Worm (Caenorhabditis elegans) whole organism, L4 larva: Measurements from ENCODE around the gene srt-19.
"Not testable (repeated sequence)": the region's sequence is repeated elsewhere in the genome, so short reads cannot be mapped to it uniquely, and the experiment has no call there.

Source experiments
- D1046.2 ChIP-seq: fragments of 200-800 bp; sonication (Bioruptor generic); IDR thresholded peaks from 2 replicates; pipeline ENCODE4 v1.3.6; 2022; ENCODE audit warnings: missing genetic modification characterization, missing compliant biosample characterization
- F10B5.3 ChIP-seq: sonication (generic microtip); optimal IDR thresholded peaks from 2 replicates; lab custom pipeline; 2016; ENCODE audit warnings: mild to moderate bottlenecking, missing genetic modification characterization, missing compliant biosample characterization
- F26F4.8 ChIP-seq: fragments of 200-800 bp; sonication (Bioruptor generic); conservative IDR thresholded peaks from 2 replicates; pipeline ENCODE4 v1.3.6; 2022; ENCODE audit warnings: missing genetic modification characterization, missing compliant biosample characterization
- Y105C5A.15 ChIP-seq: fragments of 200-800 bp; sonication (Bioruptor generic); IDR thresholded peaks from 2 replicates; pipeline ENCODE4 v1.3.6; 2022; ENCODE audit warnings: missing genetic modification characterization, missing compliant biosample characterization
- Y48G9A.11 ChIP-seq: fragments of 200-800 bp; sonication (Bioruptor generic); IDR thresholded peaks from 2 replicates; pipeline ENCODE4 v1.3.6; 2022; ENCODE audit warnings: missing genetic modification reagents, missing genetic modification characterization, missing compliant biosample characterization
- Y75B8A.6 ChIP-seq: fragments of 200-800 bp; sonication (Bioruptor generic); IDR thresholded peaks from 2 replicates; pipeline ENCODE4 v1.3.6; 2022; ENCODE audit warnings: missing genetic modification reagents, missing genetic modification characterization, missing compliant biosample characterization
- aha-1 ChIP-seq: fragments of 150-350 bp; peaks from one replicate; lab custom pipeline; 2014; ENCODE audit warnings: missing biosample characterization, missing genetic modification characterization
- attf-4 ChIP-seq: sonication (generic microtip); optimal IDR thresholded peaks from 3 replicates; lab custom pipeline; 2017; ENCODE audit warnings: missing biosample characterization, missing genetic modification characterization
- ceh-44 ChIP-seq: fragments of 200-800 bp; sonication (Bioruptor generic); IDR thresholded peaks from 2 replicates; pipeline ENCODE4 v1.3.6; 2022; ENCODE audit warnings: missing genetic modification reagents, missing genetic modification characterization, missing compliant biosample characterization
- ces-1 ChIP-seq: fragments of 150-350 bp; sonication (generic microtip); optimal IDR thresholded peaks from 4 replicates; lab custom pipeline; 2014; ENCODE audit warnings: missing biosample characterization, missing genetic modification reagents, missing genetic modification characterization
- daf-12 ChIP-seq: fragments of 150-350 bp; optimal IDR thresholded peaks from 2 replicates; lab custom pipeline; 2014; ENCODE audit warnings: missing biosample characterization, missing genetic modification reagents, missing genetic modification characterization
- egl-27 ChIP-seq: sonication (generic microtip); optimal IDR thresholded peaks from 3 replicates; lab custom pipeline; 2017; ENCODE audit warnings: missing biosample characterization, missing genetic modification reagents, missing genetic modification characterization
- fos-1 ChIP-seq: fragments of 150-350 bp; optimal IDR thresholded peaks from 2 replicates; lab custom pipeline; 2014; ENCODE audit warnings: missing biosample characterization, missing genetic modification characterization
- gei-8 ChIP-seq: fragments of 200-800 bp; sonication (Bioruptor generic); optimal IDR thresholded peaks from 2 replicates; lab custom pipeline; 2018; ENCODE audit warnings: mild to moderate bottlenecking, missing genetic modification characterization, missing compliant biosample characterization
- hlh-30 ChIP-seq: sonication (generic microtip); optimal IDR thresholded peaks from 2 replicates; lab custom pipeline; 2017; ENCODE audit warnings: antibody characterized with exemption, mild to moderate bottlenecking, missing genetic modification characterization, missing compliant biosample characterization; ENCODE audit not compliant: insufficient read depth
- hmg-1.1 ChIP-seq: fragments of 200-800 bp; sonication (Bioruptor generic); IDR thresholded peaks from 2 replicates; pipeline ENCODE4 v1.3.6; 2022; ENCODE audit warnings: missing genetic modification reagents, missing genetic modification characterization, missing compliant biosample characterization
- lim-7 ChIP-seq: fragments of 200-800 bp; sonication (Bioruptor generic); IDR thresholded peaks from 2 replicates; pipeline ENCODE4 v1.3.6; 2022; ENCODE audit warnings: missing genetic modification characterization, missing compliant biosample characterization
- lin-13 ChIP-seq: fragments of 150-350 bp; optimal IDR thresholded peaks from 2 replicates; lab custom pipeline; 2014; ENCODE audit warnings: missing biosample characterization, missing genetic modification reagents, missing genetic modification characterization
- lin-38 ChIP-seq: fragments of 200-800 bp; sonication (Bioruptor generic); IDR thresholded peaks from 2 replicates; pipeline ENCODE4 v1.3.6; 2022; ENCODE audit warnings: missing genetic modification reagents, missing genetic modification characterization, missing compliant biosample characterization
- madf-5 ChIP-seq, 2 experiments: fragments of 200-800 bp; sonication (Bioruptor generic); IDR thresholded peaks; 2 replicates each; pipeline ENCODE4 v1.3.6; 2022; ENCODE audit warnings: missing compliant biosample characterization in 2 of 2, missing genetic modification characterization in 2 of 2
- madf-9 ChIP-seq: fragments of 200-800 bp; sonication (Bioruptor generic); conservative IDR thresholded peaks from 2 replicates; pipeline ENCODE4 v1.3.6; 2022; ENCODE audit warnings: missing genetic modification reagents, missing genetic modification characterization, missing compliant biosample characterization
- mep-1 ChIP-seq: fragments of 150-350 bp; sonication (generic microtip); optimal IDR thresholded peaks from 3 replicates; lab custom pipeline; 2014; ENCODE audit warnings: missing biosample characterization, missing genetic modification characterization
- mxl-3 ChIP-seq: fragments of 200-800 bp; sonication (Bioruptor generic); optimal IDR thresholded peaks from 2 replicates; lab custom pipeline; 2018; ENCODE audit warnings: mild to moderate bottlenecking, missing genetic modification characterization, missing compliant biosample characterization
- nhr-237 ChIP-seq: sonication (generic microtip); optimal IDR thresholded peaks from 2 replicates; lab custom pipeline; 2017; ENCODE audit warnings: missing biosample characterization, missing genetic modification characterization
- nhr-42 ChIP-seq: fragments of 200-800 bp; sonication (Bioruptor generic); IDR thresholded peaks from 2 replicates; pipeline ENCODE4 v1.3.6; 2022; ENCODE audit warnings: missing genetic modification characterization, missing compliant biosample characterization
- rbr-2 ChIP-seq: sonication (generic microtip); optimal IDR thresholded peaks from 2 replicates; lab custom pipeline; 2016; ENCODE audit warnings: missing genotype, missing genetic modification characterization, missing compliant biosample characterization
- skn-1 ChIP-seq: fragments of 150-350 bp; optimal IDR thresholded peaks from 2 replicates; lab custom pipeline; 2014; ENCODE audit warnings: missing biosample characterization, missing genetic modification characterization
- snpc-4 ChIP-seq: fragments of 150-350 bp; optimal IDR thresholded peaks from 2 replicates; lab custom pipeline; 2014; ENCODE audit warnings: missing biosample characterization, missing genetic modification characterization
- unc-39 ChIP-seq: sonication (generic microtip); optimal IDR thresholded peaks from 2 replicates; lab custom pipeline; 2017; ENCODE audit warnings: missing biosample characterization, missing genetic modification characterization
- unc-62 ChIP-seq, 3 experiments: fragments of 150-350 bp in 1 of 3; sonication (generic microtip); optimal IDR thresholded peaks in 2 of 3; peaks in 1 of 3; 1 replicate in 1 of 3; 2 replicates in 2 of 3; lab custom pipeline; 2014 to 2017; ENCODE audit warnings: missing biosample characterization in 3 of 3, missing genetic modification characterization in 3 of 3, missing genetic modification reagents in 3 of 3, missing genotype in 1 of 3
- zfp-2 ChIP-seq: sonication (generic microtip); optimal IDR thresholded peaks from 2 replicates; lab custom pipeline; 2016; ENCODE audit warnings: mild to moderate bottlenecking, missing genetic modification characterization, missing compliant biosample characterization

srt-19 gene

DNA sequence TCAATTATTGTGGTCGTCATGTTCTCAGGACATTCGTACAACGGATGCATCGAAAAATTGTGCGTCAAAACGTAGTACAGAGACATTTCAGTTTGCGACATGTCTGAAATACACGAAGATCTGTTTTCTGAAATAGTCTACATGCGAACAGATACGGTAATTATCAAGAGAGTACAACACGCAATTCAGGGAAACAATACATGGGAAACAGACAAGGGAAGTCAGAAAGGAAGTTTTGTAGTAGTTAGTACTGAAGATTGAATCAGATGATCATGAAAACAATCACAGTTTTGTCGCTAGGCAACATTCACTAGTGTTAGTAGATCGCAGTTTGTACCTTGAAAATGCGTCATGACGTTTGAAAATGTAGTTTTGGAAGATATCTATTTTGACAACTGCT is 34.8 kb upstream of the srt-19 start, which contains the start of gene srt-13:
Gene srt-13 (minus strand): TSS at position 101 of the 400 bp plus-strand sequence.
- TF ChIP-seq nhr-237 (tag; lab: Kevin White, UChicago) (no peak), F10B5.3 (tag; lab: Kevin White, UChicago) (no peak), ceh-44 (GFP tag; lab: Robert Waterston, UW) (no peak), fos-1 (tag; lab: Kevin White, UChicago) (no peak), lin-13 (GFP tag; lab: Kevin White, UChicago) (no peak), rbr-2 (tag; lab: Kevin White, UChicago) (no peak), unc-39 (tag; lab: Kevin White, UChicago) (no peak), Y75B8A.6 (no peak), hmg-1.1 (GFP tag; lab: Robert Waterston, UW) (no peak)
- TF ChIP-seq, all 104 proteins: peak for 0

DNA sequence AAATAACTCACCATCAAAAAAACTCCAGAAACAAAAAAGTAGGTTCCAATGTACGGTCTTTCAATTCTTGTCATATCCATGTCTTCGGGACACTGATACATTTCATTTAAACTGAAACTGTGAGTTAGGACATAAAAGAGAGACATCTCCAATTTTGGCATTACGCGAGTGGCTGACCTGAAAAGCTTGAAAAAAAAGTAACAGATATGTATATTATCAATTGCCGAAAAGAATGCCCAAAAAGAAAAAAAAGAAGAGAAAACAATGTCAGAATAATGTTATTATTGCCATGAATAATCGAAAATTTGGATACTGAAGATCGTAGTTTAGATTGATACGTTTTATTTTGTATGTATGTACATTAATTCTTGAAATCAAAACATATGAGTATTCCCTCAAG is 28.4 kb upstream of the srt-19 start, which contains the start of gene srt-14:
Gene srt-14 (minus strand): TSS at position 101 of the 400 bp plus-strand sequence.
- TF ChIP-seq aha-1: no peak
- no peak for TF ChIP-seq madf-5 (GFP tag; IDR thresholded peaks at IDR 0.05; lab: Robert Waterston, UW)
- TF ChIP-seq hlh-30 (tag; lab: Kevin White, UChicago): no peak
- TF ChIP-seq F26F4.8 (GFP tag; lab: Robert Waterston, UW): no peak
- no peak for TF ChIP-seq Y48G9A.11 (GFP tag; lab: Robert Waterston, UW)

DNA sequence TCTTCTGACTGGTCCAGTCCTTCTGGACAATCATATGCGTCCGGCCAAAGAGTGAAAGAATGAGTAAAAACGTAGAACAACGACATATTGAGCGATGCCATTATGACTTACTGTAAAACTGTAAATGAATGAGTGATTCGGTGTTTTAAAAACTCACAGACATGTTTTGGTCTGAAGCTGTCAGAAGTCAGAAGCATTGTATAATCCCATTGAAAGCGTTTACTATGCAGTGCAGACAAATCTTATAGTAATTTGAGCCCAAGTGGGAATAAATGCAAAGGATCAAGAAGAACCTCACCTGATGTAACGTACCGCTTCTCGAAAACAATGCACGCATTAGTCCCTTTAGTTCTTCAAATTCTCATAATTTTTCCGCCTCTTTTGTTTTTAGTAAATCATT is 24.7 kb upstream of the srt-19 start, which contains the start of gene srt-3:
Gene srt-3 (minus strand): TSS at position 101 of the 400 bp plus-strand sequence.
- no peak for TF ChIP-seq mxl-3
- TF ChIP-seq unc-62 (GFP tag; optimal IDR thresholded peaks at IDR 0.05 in 1 of 2; lab: Kevin White, UChicago): no peak
- no peak for TF ChIP-seq unc-62 (tag; optimal IDR thresholded peaks at IDR 0.05; lab: Kevin White, UChicago)
- TF ChIP-seq zfp-2 (tag; lab: Kevin White, UChicago): no peak
- TF ChIP-seq Y105C5A.15: no peak
- no peak for TF ChIP-seq snpc-4 (tag; lab: Kevin White, UChicago)
- no peak for TF ChIP-seq D1046.2
- TF ChIP-seq skn-1 (tag; lab: Kevin White, UChicago): no peak

DNA sequence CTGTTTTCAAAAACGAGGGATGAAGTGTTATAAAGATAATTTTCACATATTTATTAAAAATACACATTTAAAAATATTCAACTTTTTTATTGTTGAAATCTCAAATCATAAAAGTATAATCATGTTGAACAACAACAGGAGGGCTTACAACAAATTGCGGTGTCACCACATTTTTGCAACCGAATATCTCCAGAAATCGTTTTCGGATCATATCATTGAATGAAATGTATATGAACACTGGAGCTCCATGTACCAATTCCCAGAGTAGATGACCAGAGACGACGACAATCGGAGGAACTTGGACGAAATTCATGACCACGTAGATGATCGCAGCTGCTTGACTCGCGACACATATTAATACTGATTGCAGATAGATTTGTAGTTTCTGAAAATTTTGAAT is 23.5 kb upstream of the srt-19 start:
- TF ChIP-seq gei-8: no peak
- peak in 1 of 2 experiments; percentile 92 for TF ChIP-seq unc-62 (GFP tag; optimal IDR thresholded peaks at IDR 0.05 in 1 of 2; lab: Kevin White, UChicago)
- TF ChIP-seq unc-62 (tag; optimal IDR thresholded peaks at IDR 0.05; lab: Kevin White, UChicago): no peak
- no peak for TF ChIP-seq daf-12 (tag; lab: Kevin White, UChicago)
- TF ChIP-seq Y105C5A.15: no peak
- TF ChIP-seq nhr-42 (GFP tag; lab: Robert Waterston, UW): no peak
- TF ChIP-seq ces-1 (GFP tag; lab: Kevin White, UChicago): no peak
- no peak for TF ChIP-seq egl-27 (tag; lab: Kevin White, UChicago)

DNA sequence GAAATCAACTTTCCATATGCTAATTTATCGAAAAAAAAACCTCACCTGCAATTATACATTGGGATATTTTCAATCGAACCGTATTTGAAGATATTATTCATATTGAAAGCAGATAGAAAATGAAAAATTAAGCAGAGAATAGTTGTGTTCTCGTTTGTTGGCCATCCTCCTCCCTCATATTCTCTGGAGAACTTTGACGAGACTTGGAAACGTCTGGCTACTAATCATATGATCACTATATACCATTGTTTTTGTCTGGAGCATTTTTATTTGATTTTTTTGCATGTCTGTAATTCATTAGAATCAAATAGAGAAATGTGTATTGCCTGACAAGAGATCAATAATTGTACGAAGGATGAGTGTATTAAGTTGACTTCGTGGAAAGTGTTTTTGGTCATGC is 20.3 kb upstream of the srt-19 start, which contains the start of gene srt-35:
Gene srt-35 (minus strand): TSS at position 101 of the 400 bp plus-strand sequence.
- TF ChIP-seq D1046.2 (no peak), aha-1 (peak; percentile 46)

DNA sequence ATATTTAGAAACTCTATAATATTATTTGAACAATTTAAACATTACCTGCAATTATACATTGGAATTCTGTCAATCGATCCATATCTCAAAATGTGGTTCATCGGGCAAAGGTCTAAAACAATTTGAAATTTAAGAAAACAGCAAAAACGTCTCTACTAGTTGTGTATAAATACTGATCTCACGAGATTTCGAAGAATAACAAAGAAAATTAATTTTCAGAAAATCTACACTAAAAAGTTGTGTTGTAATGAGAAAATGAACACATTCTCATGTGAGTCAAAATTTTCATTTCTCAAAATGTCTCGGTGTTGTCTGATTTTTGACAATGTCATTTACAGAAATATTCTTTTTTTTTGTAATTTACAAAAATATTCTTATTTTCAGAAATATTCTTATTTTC is 16.6 kb upstream of the srt-19 start, which contains the start of gene srt-36:
Gene srt-36 (minus strand): TSS at position 101 of the 400 bp plus-strand sequence.
- TF ChIP-seq snpc-4, mep-1, attf-4 (tag; lab: Kevin White, UChicago): not testable (repeated sequence)

DNA sequence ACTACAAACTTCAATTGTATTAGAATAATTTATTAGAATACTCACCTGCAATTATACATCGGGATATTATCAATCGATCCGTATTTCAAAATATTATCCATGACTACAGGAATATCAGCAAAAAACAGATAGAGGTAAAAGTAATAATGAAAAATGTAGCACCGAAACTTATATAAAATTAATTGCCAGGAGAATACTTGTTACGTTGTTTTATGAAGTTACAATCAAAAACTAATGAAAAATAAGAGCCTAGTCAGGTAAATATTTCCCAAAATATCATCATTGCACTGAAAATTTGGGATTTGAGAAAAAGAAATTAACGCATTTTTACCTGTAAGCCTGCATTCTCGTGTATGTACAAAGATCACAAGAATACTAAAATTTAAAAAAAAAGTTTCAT is 13.6 kb upstream of the srt-19 start, which contains the start of gene srt-38:
Gene srt-38 (minus strand): TSS at position 101 of the 400 bp plus-strand sequence.
- TF ChIP-seq lim-7, lin-38, madf-9 (GFP tag; lab: Robert Waterston, UW): not testable (repeated sequence)
